Worm (Caenorhabditis elegans) whole organism, early embryonic: Measurements from ENCODE around the gene W06G6.9.

Source experiments
- B0310.2 ChIP-seq: sonication (generic microtip); optimal IDR thresholded peaks from 2 replicates; lab custom pipeline; 2016; ENCODE audit warnings: mild to moderate bottlenecking, missing genetic modification characterization, missing compliant biosample characterization
- F13C5.2 ChIP-seq: sonication (generic microtip); optimal IDR thresholded peaks from 2 replicates; lab custom pipeline; 2017; ENCODE audit warnings: mild to moderate bottlenecking, missing genetic modification characterization, inconsistent platforms, missing compliant biosample characterization
- aly-1 ChIP-seq: sonication (generic microtip); optimal IDR thresholded peaks from 2 replicates; lab custom pipeline; 2016; ENCODE audit warnings: missing genetic modification characterization, missing compliant biosample characterization
- ama-1 ChIP-seq: fragments of 150-350 bp; optimal IDR thresholded peaks from 2 replicates; lab custom pipeline; 2014
- ceh-13 ChIP-seq: fragments of 200-800 bp; sonication (Bioruptor generic); optimal IDR thresholded peaks from 2 replicates; lab custom pipeline; 2018; ENCODE audit warnings: mild to moderate bottlenecking, missing genetic modification characterization, missing compliant biosample characterization
- ceh-36 ChIP-seq: sonication (generic microtip); optimal IDR thresholded peaks from 2 replicates; lab custom pipeline; 2016; ENCODE audit warnings: missing genetic modification characterization, inconsistent platforms, missing compliant biosample characterization
- ets-7 ChIP-seq: sonication (generic microtip); optimal IDR thresholded peaks from 2 replicates; lab custom pipeline; 2016; ENCODE audit warnings: missing genotype, missing genetic modification characterization, missing compliant biosample characterization
- flt-1 ChIP-seq: fragments of 200-800 bp; sonication (Bioruptor generic); IDR thresholded peaks from 2 replicates; pipeline ENCODE4 v1.3.6; 2022; ENCODE audit warnings: missing genetic modification characterization, missing compliant biosample characterization
- hmbx-1 ChIP-seq: sonication (generic microtip); optimal IDR thresholded peaks from 2 replicates; lab custom pipeline; 2016; ENCODE audit warnings: mild to moderate bottlenecking, missing genetic modification characterization, missing compliant biosample characterization
- hmg-4 ChIP-seq: fragments of 200-800 bp; sonication (Bioruptor generic); optimal IDR thresholded peaks from 2 replicates; lab custom pipeline; 2018; ENCODE audit warnings: mild to moderate bottlenecking, missing genetic modification characterization, missing compliant biosample characterization
- hnd-1 ChIP-seq: sonication (generic microtip); optimal IDR thresholded peaks from 2 replicates; lab custom pipeline; 2016; ENCODE audit warnings: missing genetic modification characterization, missing compliant biosample characterization
- pes-1 ChIP-seq: fragments of 200-800 bp; sonication (Bioruptor generic); IDR thresholded peaks from 2 replicates; pipeline ENCODE4 v1.3.6; 2022; ENCODE audit warnings: missing genetic modification reagents, missing genetic modification characterization, missing compliant biosample characterization
- scrt-1 ChIP-seq: fragments of 200-800 bp; sonication (Bioruptor generic); IDR thresholded peaks from 2 replicates; pipeline ENCODE4 v1.3.6; 2022; ENCODE audit warnings: missing genetic modification characterization, missing compliant biosample characterization
- sea-1 ChIP-seq: fragments of 200-800 bp; sonication (Bioruptor generic); conservative IDR thresholded peaks from 2 replicates; pipeline ENCODE4 v1.3.6; 2022; ENCODE audit warnings: missing genetic modification characterization, missing compliant biosample characterization
- tbx-11 ChIP-seq: fragments of 200-800 bp; sonication (Bioruptor generic); IDR thresholded peaks from 2 replicates; pipeline ENCODE4 v1.3.6; 2022; ENCODE audit warnings: missing genetic modification characterization, missing compliant biosample characterization
- tbx-37 ChIP-seq: fragments of 200-800 bp; sonication (Bioruptor generic); conservative IDR thresholded peaks from 2 replicates; pipeline ENCODE4 v1.3.6; 2022; ENCODE audit warnings: missing genetic modification reagents, missing genetic modification characterization, missing compliant biosample characterization
- tra-4 ChIP-seq: sonication (generic microtip); optimal IDR thresholded peaks from 2 replicates; lab custom pipeline; 2017; ENCODE audit warnings: missing genetic modification characterization, missing compliant biosample characterization

W06G6.9 gene

DNA sequence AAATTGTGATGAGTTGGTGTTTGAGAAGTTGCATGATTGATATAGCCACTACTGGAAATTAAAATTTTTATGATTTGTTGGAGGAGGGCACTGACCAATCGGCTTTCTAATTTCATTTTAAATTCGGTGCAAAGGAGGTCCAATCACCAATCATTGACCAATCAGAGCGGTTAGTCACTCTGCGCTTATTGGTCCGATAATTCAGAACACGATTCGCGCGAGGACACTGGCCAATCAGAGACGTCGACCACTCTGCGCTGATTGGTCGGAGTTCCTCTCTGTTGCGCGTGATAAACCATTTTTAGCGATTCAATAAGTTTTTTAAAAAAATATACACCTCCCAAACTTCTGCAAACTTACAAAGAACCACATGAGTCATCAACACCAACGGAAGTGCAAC is 46.4 kb downstream of the W06G6.9 start:
- TF ChIP-seq sea-1 (GFP tag; lab: Robert Waterston, UW) = no peak
- TF ChIP-seq pes-1 (GFP tag; lab: Robert Waterston, UW) = no peak
- no peak for TF ChIP-seq tbx-37 (GFP tag; lab: Robert Waterston, UW)
- no peak for TF ChIP-seq aly-1 (tag; lab: Kevin White, UChicago)
- no peak for TF ChIP-seq F13C5.2
- no peak for TF ChIP-seq ets-7
- no peak for TF ChIP-seq tra-4
- TF ChIP-seq hmbx-1 (tag; lab: Kevin White, UChicago) = no peak
- TF ChIP-seq hnd-1 (tag; lab: Kevin White, UChicago) = no peak
- TF ChIP-seq ceh-36 (tag; lab: Kevin White, UChicago) = no peak
- TF ChIP-seq flt-1 (GFP tag; lab: Robert Waterston, UW) = no peak
- no peak for TF ChIP-seq scrt-1 (GFP tag; lab: Robert Waterston, UW)
- TF ChIP-seq ama-1 (lab: Kevin White, UChicago) = no peak
- TF ChIP-seq hmg-4 (GFP tag; lab: Kevin White, UChicago) = no peak
- TF ChIP-seq tbx-11 = no peak
- no peak for TF ChIP-seq ceh-13
- TF ChIP-seq B0310.2 (tag; lab: Kevin White, UChicago) = no peak

DNA sequence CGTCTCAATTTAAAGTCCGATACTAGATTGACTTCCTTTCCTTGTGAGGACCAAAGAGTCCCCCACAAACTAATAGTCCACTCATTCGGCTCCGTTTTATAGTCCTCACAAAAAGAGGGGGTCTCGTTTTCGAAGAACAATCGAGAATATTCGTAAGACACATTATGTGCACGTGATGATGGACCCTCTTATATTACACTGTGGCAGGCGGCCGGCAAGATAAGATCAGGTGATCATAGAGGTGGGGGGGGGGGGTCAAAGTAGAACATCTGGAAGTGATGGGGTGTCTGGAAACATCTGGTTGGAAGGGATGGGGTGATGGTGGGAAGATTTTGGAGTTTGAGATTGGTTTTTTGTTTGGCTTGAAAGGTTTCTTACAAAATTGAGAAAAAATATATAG is 47.8 kb downstream of the W06G6.9 start:
- TF ChIP-seq F13C5.2 = no peak
- TF ChIP-seq hmbx-1 (tag; lab: Kevin White, UChicago) = no peak
- TF ChIP-seq sea-1 (GFP tag; lab: Robert Waterston, UW) = no peak
- TF ChIP-seq ceh-36 (tag; lab: Kevin White, UChicago) = no peak
- no peak for TF ChIP-seq tra-4
- no peak for TF ChIP-seq ceh-13
- TF ChIP-seq ets-7 = no peak
- TF ChIP-seq scrt-1 (GFP tag; lab: Robert Waterston, UW) = no peak
- no peak for TF ChIP-seq aly-1 (tag; lab: Kevin White, UChicago)
- no peak for TF ChIP-seq B0310.2 (tag; lab: Kevin White, UChicago)
- TF ChIP-seq hnd-1 (tag; lab: Kevin White, UChicago) = no peak
- TF ChIP-seq pes-1 (GFP tag; lab: Robert Waterston, UW) = no peak
- TF ChIP-seq hmg-4 (GFP tag; lab: Kevin White, UChicago) = no peak
- no peak for TF ChIP-seq tbx-11
- TF ChIP-seq flt-1 (GFP tag; lab: Robert Waterston, UW) = no peak
- TF ChIP-seq tbx-37 (GFP tag; lab: Robert Waterston, UW) = no peak
- TF ChIP-seq ama-1 (lab: Kevin White, UChicago) = no peak

DNA sequence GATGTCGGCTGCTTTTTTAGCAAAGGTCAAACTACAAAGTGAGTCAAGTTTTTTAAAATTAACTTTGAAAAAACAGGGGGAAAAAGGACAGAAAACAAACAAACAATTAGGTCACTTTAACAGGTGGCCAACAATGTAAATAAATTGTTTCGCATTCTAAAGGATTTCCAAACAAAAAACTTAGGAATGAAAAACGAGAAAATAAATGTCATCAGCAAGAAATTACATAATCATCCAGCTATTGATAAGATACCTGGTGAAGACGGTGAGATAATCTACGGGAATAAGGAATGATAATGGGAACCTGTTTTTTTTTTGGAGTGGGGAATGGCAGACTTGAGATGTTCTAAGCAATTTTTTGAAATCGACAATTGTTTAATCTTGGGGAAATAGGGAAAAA is 50.2 kb downstream of the W06G6.9 start:
- no peak for TF ChIP-seq hmbx-1 (tag; lab: Kevin White, UChicago)
- TF ChIP-seq ceh-13 = no peak
- TF ChIP-seq tbx-37 (GFP tag; lab: Robert Waterston, UW) = no peak
- no peak for TF ChIP-seq scrt-1 (GFP tag; lab: Robert Waterston, UW)
- TF ChIP-seq F13C5.2 = no peak
- no peak for TF ChIP-seq ets-7
- no peak for TF ChIP-seq ceh-36 (tag; lab: Kevin White, UChicago)
- no peak for TF ChIP-seq hmg-4 (GFP tag; lab: Kevin White, UChicago)
- TF ChIP-seq B0310.2 (tag; lab: Kevin White, UChicago) = no peak
- TF ChIP-seq hnd-1 (tag; lab: Kevin White, UChicago) = no peak
- no peak for TF ChIP-seq flt-1 (GFP tag; lab: Robert Waterston, UW)
